Fruit fly (Drosophila melanogaster) whole organism, embryonic: ENCODE measurements around the gene CG32706.
A peak's percentile ranks its signal among the peaks of the same experiment; 100 is the strongest.

Source experiments
- Aef1 ChIP-seq: fragments of 200-800 bp; sonication (Bioruptor generic); IDR thresholded peaks from 3 replicates; pipeline ENCODE4 v1.3.6; 2022; ENCODE audit warnings: missing biosample characterization, missing genetic modification characterization
- Antp ChIP-seq: fragments of 200-800 bp; sonication (Bioruptor generic); optimal IDR thresholded peaks from 3 replicates; lab custom pipeline; 2016; ENCODE audit warnings: missing biosample characterization, missing genetic modification characterization
- CG10565 ChIP-seq: fragments of 200-800 bp; sonication (Bioruptor generic); optimal IDR thresholded peaks from 3 replicates; lab custom pipeline; 2016; ENCODE audit warnings: missing biosample characterization, mild to moderate bottlenecking, missing genetic modification characterization
- CG12659 ChIP-seq: fragments of 200-800 bp; sonication (Bioruptor generic); optimal IDR thresholded peaks from 3 replicates; lab custom pipeline; 2017; ENCODE audit warnings: mild to moderate bottlenecking, missing biosample characterization, missing genetic modification reagents, missing genetic modification characterization
- CG12769 ChIP-seq: fragments of 200-800 bp; sonication (Bioruptor generic); optimal IDR thresholded peaks from 2 replicates; lab custom pipeline; 2019; ENCODE audit warnings: missing biosample characterization, mild to moderate bottlenecking, missing genetic modification characterization, moderate library complexity
- CG13775 ChIP-seq: fragments of 200-800 bp; sonication (Bioruptor generic); optimal IDR thresholded peaks from 3 replicates; lab custom pipeline; 2017; ENCODE audit warnings: missing biosample characterization, mild to moderate bottlenecking, missing genetic modification characterization
- CG13894 ChIP-seq: fragments of 200-800 bp; sonication (Bioruptor generic); optimal IDR thresholded peaks from 3 replicates; lab custom pipeline; 2018; ENCODE audit warnings: missing biosample characterization, mild to moderate bottlenecking, missing genetic modification characterization, moderate library complexity
- CG1603 ChIP-seq: fragments of 200-800 bp; sonication (Bioruptor generic); optimal IDR thresholded peaks from 2 replicates; lab custom pipeline; 2019; ENCODE audit warnings: missing biosample characterization, mild to moderate bottlenecking, missing genetic modification characterization, moderate library complexity
- CG17568 ChIP-seq: fragments of 200-800 bp; sonication (Bioruptor generic); optimal IDR thresholded peaks from 2 replicates; lab custom pipeline; 2018; ENCODE audit warnings: missing biosample characterization, mild to moderate bottlenecking, missing genetic modification characterization, moderate library complexity
- CG2712 ChIP-seq: fragments of 200-800 bp; optimal IDR thresholded peaks from 3 replicates; lab custom pipeline; 2019; ENCODE audit warnings: missing biosample characterization, mild to moderate bottlenecking, missing genetic modification characterization, moderate library complexity
- CG30020 ChIP-seq: fragments of 200-800 bp; optimal IDR thresholded peaks from 2 replicates; lab custom pipeline; 2019; ENCODE audit warnings: missing biosample characterization, mild to moderate bottlenecking, missing genetic modification characterization, moderate library complexity
- CG3726 ChIP-seq: fragments of 200-800 bp; sonication (Bioruptor generic); IDR thresholded peaks from 3 replicates; pipeline ENCODE4, ENCODE4 v1.3.6; 2022; ENCODE audit warnings: missing biosample characterization, missing genetic modification characterization
- CG3995 ChIP-seq: fragments of 200-800 bp; sonication (Bioruptor generic); optimal IDR thresholded peaks from 3 replicates; lab custom pipeline; 2016; ENCODE audit warnings: missing biosample characterization, missing genetic modification characterization
- CG4328 ChIP-seq: fragments of 200-800 bp; sonication (Bioruptor generic); optimal IDR thresholded peaks from 3 replicates; lab custom pipeline; 2017; ENCODE audit warnings: missing biosample characterization, missing genetic modification reagents, missing genetic modification characterization
- CG4854 ChIP-seq: fragments of 200-800 bp; sonication (Bioruptor generic); optimal IDR thresholded peaks from 2 replicates; lab custom pipeline; 2016; ENCODE audit warnings: missing biosample characterization, missing genetic modification characterization, inconsistent platforms
- CG6175 ChIP-seq: fragments of 200-800 bp; sonication (Bioruptor generic); IDR thresholded peaks from 3 replicates; pipeline ENCODE4 v1.3.6; 2022; ENCODE audit warnings: missing biosample characterization, missing genetic modification characterization
- CG9876 ChIP-seq: fragments of 200-800 bp; sonication (Bioruptor generic); optimal IDR thresholded peaks from 2 replicates; lab custom pipeline; 2016; ENCODE audit warnings: missing biosample characterization, missing genetic modification characterization
- CG9932 ChIP-seq: fragments of 200-800 bp; sonication (Bioruptor generic); IDR thresholded peaks from 2 replicates; pipeline ENCODE4 v1.3.6; 2022; ENCODE audit warnings: missing biosample characterization, missing genetic modification characterization
- CkIIα-i1 ChIP-seq: fragments of 200-800 bp; sonication (Bioruptor generic); IDR thresholded peaks from 2 replicates; pipeline ENCODE4 v1.3.6; 2022; ENCODE audit warnings: missing biosample characterization, missing genetic modification characterization
- Eip74EF ChIP-seq, 2 experiments: fragments of 200-800 bp in 1 of 2; fragments of >200 bp in 1 of 2; sonication (Bioruptor generic) in 1 of 2; optimal IDR thresholded peaks; 2 replicates each; lab custom pipeline; 2017 to 2019; ENCODE audit warnings: missing biosample characterization in 2 of 2, missing genetic modification characterization in 2 of 2, mild to moderate bottlenecking in 1 of 2, moderate library complexity in 1 of 2
- Hr3 ChIP-seq: fragments of 200-800 bp; sonication (Bioruptor generic); optimal IDR thresholded peaks from 3 replicates; lab custom pipeline; 2016; ENCODE audit warnings: missing biosample characterization, missing genetic modification characterization
- Hr78 ChIP-seq, 2 experiments: fragments of 200-800 bp in 1 of 2; fragments of >200 bp in 1 of 2; sonication (Bioruptor generic) in 1 of 2; optimal IDR thresholded peaks; 2 replicates each; lab custom pipeline; 2017 to 2019; ENCODE audit warnings: missing biosample characterization in 2 of 2, missing genetic modification characterization in 2 of 2, mild to moderate bottlenecking in 1 of 2, moderate library complexity in 1 of 2
- Lpt ChIP-seq: fragments of >200 bp; optimal IDR thresholded peaks from 2 replicates; lab custom pipeline; 2018; ENCODE audit warnings: missing biosample characterization, missing genetic modification characterization
- Meics ChIP-seq: fragments of 200-800 bp; sonication (Bioruptor generic); optimal IDR thresholded peaks from 2 replicates; lab custom pipeline; 2017; ENCODE audit warnings: missing biosample characterization, mild to moderate bottlenecking, missing genetic modification characterization
- Mrtf ChIP-seq: fragments of 200-800 bp; sonication (Bioruptor generic); IDR thresholded peaks from 3 replicates; pipeline ENCODE4 v1.3.6; 2022; ENCODE audit warnings: missing biosample characterization, missing genetic modification characterization
- Side ChIP-seq: fragments of 200-800 bp; sonication (Bioruptor generic); optimal IDR thresholded peaks from 2 replicates; lab custom pipeline; 2016; ENCODE audit warnings: missing biosample characterization, missing genetic modification characterization
- Ssrp ChIP-seq: fragments of 200-800 bp; sonication (Bioruptor generic); optimal IDR thresholded peaks from 2 replicates; lab custom pipeline; 2018; ENCODE audit warnings: missing biosample characterization, mild to moderate bottlenecking, missing genetic modification characterization, moderate library complexity
- Vsx1 ChIP-seq: fragments of 200-800 bp; sonication (Bioruptor generic); optimal IDR thresholded peaks from 2 replicates; lab custom pipeline; 2017; ENCODE audit warnings: missing biosample characterization, mild to moderate bottlenecking, missing genetic modification characterization, missing genetic modification reagents
- Xrp1 ChIP-seq: fragments of 200-800 bp; sonication (Bioruptor generic); IDR thresholded peaks from 2 replicates; pipeline ENCODE4 v1.3.6; 2022; ENCODE audit warnings: missing biosample characterization, missing genetic modification characterization
- bcd ChIP-seq: fragments of 200-800 bp; sonication (Bioruptor generic); optimal IDR thresholded peaks from 2 replicates; lab custom pipeline; 2017; ENCODE audit warnings: missing biosample characterization, mild to moderate bottlenecking, missing genetic modification characterization
- bowl ChIP-seq: fragments of 200-800 bp; sonication (Bioruptor generic); IDR thresholded peaks from 2 replicates; pipeline ENCODE4 v1.3.6; 2022; ENCODE audit warnings: missing biosample characterization, missing genetic modification characterization
- cato ChIP-seq: fragments of 200-800 bp; sonication (Bioruptor generic); optimal IDR thresholded peaks from 2 replicates; lab custom pipeline; 2016; ENCODE audit warnings: missing biosample characterization, missing genetic modification characterization, borderline replicate concordance
- chif ChIP-seq, 2 experiments: fragments of 200-800 bp; sonication (Bioruptor generic); optimal IDR thresholded peaks; 3 replicates each; lab custom pipeline; 2016; ENCODE audit warnings: missing biosample characterization in 2 of 2, missing genetic modification characterization in 2 of 2
- chn ChIP-seq: fragments of 200-800 bp; sonication (Bioruptor generic); optimal IDR thresholded peaks from 2 replicates; lab custom pipeline; 2016; ENCODE audit warnings: missing biosample characterization, missing genetic modification characterization
- dpn ChIP-seq, 2 experiments: fragments of 200-800 bp; sonication (Bioruptor generic); optimal IDR thresholded peaks; 3 replicates each; lab custom pipeline; 2016; ENCODE audit warnings: missing biosample characterization in 2 of 2, missing genetic modification characterization in 2 of 2
- dysf ChIP-seq: fragments of 200-800 bp; sonication (Bioruptor generic); IDR thresholded peaks from 3 replicates; pipeline ENCODE4 v1.3.6; 2022; ENCODE audit warnings: missing biosample characterization, missing genetic modification characterization
- grn ChIP-seq: fragments of 200-800 bp; sonication (Bioruptor generic); optimal IDR thresholded peaks from 3 replicates; lab custom pipeline; 2017; ENCODE audit warnings: missing biosample characterization, missing genetic modification characterization
- hbn ChIP-seq: fragments of 200-800 bp; sonication (Bioruptor generic); IDR thresholded peaks from 2 replicates; pipeline ENCODE4 v1.3.6; 2022; ENCODE audit warnings: missing biosample characterization, missing genetic modification characterization; ENCODE audit not compliant: partially characterized antibody
- insv ChIP-seq, 2 experiments: fragments of 200-800 bp; sonication (Bioruptor generic); optimal IDR thresholded peaks; 3 replicates each; lab custom pipeline; 2016 to 2018; ENCODE audit warnings: missing biosample characterization in 2 of 2, missing genetic modification characterization in 2 of 2
- lola ChIP-seq, 3 experiments: fragments of >200 bp in 2 of 3; fragments of 200-800 bp in 1 of 3; sonication (Bioruptor generic) in 1 of 3; optimal IDR thresholded peaks; 2 replicates each; lab custom pipeline; 2017 to 2019; ENCODE audit warnings: missing biosample characterization in 3 of 3, missing genetic modification characterization in 3 of 3, mild to moderate bottlenecking in 1 of 3, moderate library complexity in 1 of 3
- odd ChIP-seq: fragments of 200-800 bp; sonication (Bioruptor generic); optimal IDR thresholded peaks from 2 replicates; lab custom pipeline; 2017; ENCODE audit warnings: missing biosample characterization, mild to moderate bottlenecking, missing genetic modification characterization
- pfk ChIP-seq: fragments of 200-800 bp; sonication (Bioruptor generic); optimal IDR thresholded peaks from 2 replicates; lab custom pipeline; 2018; ENCODE audit warnings: missing biosample characterization, mild to moderate bottlenecking, missing genetic modification characterization, moderate library complexity
- sens ChIP-seq: fragments of 200-800 bp; sonication (Bioruptor generic); peaks from one replicate; lab custom pipeline; 2016; ENCODE audit warnings: missing biosample characterization, missing genetic modification characterization
- stc ChIP-seq: fragments of 200-800 bp; sonication (Bioruptor generic); IDR thresholded peaks from 2 replicates; pipeline ENCODE4 v1.3.6; 2022; ENCODE audit warnings: missing biosample characterization, missing genetic modification characterization
- tll ChIP-seq, 2 experiments: fragments of 200-800 bp in 1 of 2; fragments of >200 bp in 1 of 2; sonication (Bioruptor generic) in 1 of 2; optimal IDR thresholded peaks; 2 replicates each; lab custom pipeline; 2017 to 2019; ENCODE audit warnings: missing biosample characterization in 2 of 2, missing genetic modification characterization in 2 of 2, mild to moderate bottlenecking in 1 of 2, moderate library complexity in 1 of 2
- tx ChIP-seq: fragments of 200-800 bp; sonication (Bioruptor generic); optimal IDR thresholded peaks from 2 replicates; lab custom pipeline; 2016; ENCODE audit warnings: missing biosample characterization, missing genetic modification characterization
- zf30C ChIP-seq: fragments of 200-800 bp; sonication (Bioruptor generic); optimal IDR thresholded peaks from 3 replicates; lab custom pipeline; 2018; ENCODE audit warnings: missing biosample characterization, mild to moderate bottlenecking, missing genetic modification characterization

The CG32706 gene

dm6 chrX:9132589-9133237 lies 45.8 kb downstream of the CG32706 start (continued):
- no peak for TF ChIP-seq Ssrp (tag; lab: Kevin White, UChicago)
- peak in 1 of 2 experiments; percentile 14 for TF ChIP-seq insv (GFP tag; optimal IDR thresholded peaks at IDR 0.05; lab: Kevin White, UChicago)
- no peak for TF ChIP-seq CG4854 (GFP tag; lab: Kevin White, UChicago)
- no peak for TF ChIP-seq CG30020
- no peak for TF ChIP-seq CG4328 (GFP tag; lab: Kevin White, UChicago)
- TF ChIP-seq CG12769 (tag; lab: Kevin White, UChicago) = no peak
- TF ChIP-seq odd = peak; percentile 77
- no peak for TF ChIP-seq tx (GFP tag; lab: Kevin White, UChicago)
- TF ChIP-seq CG3726 (GFP tag; lab: Robert Waterston, UW) = no peak
- TF ChIP-seq CG13894 (tag; lab: Kevin White, UChicago) = peak; percentile 20
- TF ChIP-seq CG6175 (GFP tag; lab: Robert Waterston, UW) = no peak

dm6 chrX:9133577-9134240 lies 46.8 kb downstream of the CG32706 start:
- no peak for TF ChIP-seq CG12659 (GFP tag; lab: Kevin White, UChicago)
- TF ChIP-seq CG17568 (GFP tag; lab: Kevin White, UChicago) = no peak
- TF ChIP-seq zf30C (GFP tag; lab: Kevin White, UChicago) = peak; percentile 53
- TF ChIP-seq Aef1 (GFP tag; lab: Robert Waterston, UW) = no peak
- no peak for TF ChIP-seq dysf
- no peak for TF ChIP-seq Side (GFP tag; lab: Kevin White, UChicago)
- no peak for TF ChIP-seq Vsx1 (GFP tag; lab: Kevin White, UChicago)
- peak; percentile 37 for TF ChIP-seq CG13894 (tag; lab: Kevin White, UChicago)
- no peak for TF ChIP-seq Hr78 (GFP tag; optimal IDR thresholded peaks at IDR 0.05; lab: Kevin White, UChicago)
- no peak for TF ChIP-seq Eip74EF (GFP tag; optimal IDR thresholded peaks at IDR 0.05; lab: Kevin White, UChicago)
- TF ChIP-seq Lpt (GFP tag; lab: Kevin White, UChicago) = no peak
- TF ChIP-seq sens (GFP tag; lab: Kevin White, UChicago) = peak; percentile 37
- TF ChIP-seq chif (GFP tag; optimal IDR thresholded peaks at IDR 0.05; lab: Kevin White, UChicago) = no peak
- no peak for TF ChIP-seq CG3995 (GFP tag; lab: Kevin White, UChicago)
- no peak for TF ChIP-seq stc (GFP tag; lab: Robert Waterston, UW)
- TF ChIP-seq Hr3 = no peak
- TF ChIP-seq Xrp1 (GFP tag; lab: Robert Waterston, UW) = no peak
- TF ChIP-seq grn (GFP tag; lab: Kevin White, UChicago) = peak; percentile 92
- no peak for TF ChIP-seq Meics (GFP tag; lab: Kevin White, UChicago)
- TF ChIP-seq bcd = no peak
- TF ChIP-seq tll (GFP tag; optimal IDR thresholded peaks at IDR 0.05; lab: Kevin White, UChicago) = no peak
- no peak for TF ChIP-seq CG13775
- no peak for TF ChIP-seq pfk (GFP tag; lab: Kevin White, UChicago)
- no peak for TF ChIP-seq Antp (GFP tag; lab: Kevin White, UChicago)
- TF ChIP-seq cato (GFP tag; lab: Kevin White, UChicago) = no peak
- no peak for TF ChIP-seq Mrtf
- TF ChIP-seq hbn (GFP tag; lab: Robert Waterston, UW) = no peak
- TF ChIP-seq CkIIα-i1 = no peak
- no peak for TF ChIP-seq dpn (GFP tag; optimal IDR thresholded peaks at IDR 0.05; lab: Kevin White, UChicago)
- TF ChIP-seq CG2712 (tag; lab: Kevin White, UChicago) = no peak
- no peak for TF ChIP-seq lola (GFP tag; optimal IDR thresholded peaks at IDR 0.05; lab: Kevin White, UChicago)
- TF ChIP-seq bowl (GFP tag; lab: Robert Waterston, UW) = no peak
- no peak for TF ChIP-seq chn
- no peak for TF ChIP-seq CG9876 (GFP tag; lab: Kevin White, UChicago)
- peak; percentile 8 for TF ChIP-seq CG1603 (tag; lab: Kevin White, UChicago)
- no peak for TF ChIP-seq CG9932
- no peak for TF ChIP-seq CG10565 (GFP tag; lab: Kevin White, UChicago)
